Fruit fly (Drosophila melanogaster) whole organism, wandering third instar larva: ENCODE results near the gene CG16798.

Experiments used
- sv ChIP-seq: fragments of 200-800 bp; sonication (Bioruptor generic); optimal IDR thresholded peaks from 3 replicates; lab custom pipeline; 2016; ENCODE audit warnings: missing biosample characterization, missing genetic modification characterization
- woc ChIP-seq: sonication (Bioruptor generic); optimal IDR thresholded peaks from 2 replicates; lab custom pipeline; 2016; ENCODE audit warnings: missing biosample characterization, mild to moderate bottlenecking, missing genetic modification characterization

dm6 chr2L:20337800-20338199 is 44.4 kb downstream of the CG16798 start:
- TF ChIP-seq woc (GFP tag; lab: Kevin White, UChicago), result no peak
- no peak for TF ChIP-seq sv (GFP tag; lab: Kevin White, UChicago)
